Worm (Caenorhabditis elegans): Measurements from ENCODE around the gene srh-130.

srh-130 gene

DNA sequence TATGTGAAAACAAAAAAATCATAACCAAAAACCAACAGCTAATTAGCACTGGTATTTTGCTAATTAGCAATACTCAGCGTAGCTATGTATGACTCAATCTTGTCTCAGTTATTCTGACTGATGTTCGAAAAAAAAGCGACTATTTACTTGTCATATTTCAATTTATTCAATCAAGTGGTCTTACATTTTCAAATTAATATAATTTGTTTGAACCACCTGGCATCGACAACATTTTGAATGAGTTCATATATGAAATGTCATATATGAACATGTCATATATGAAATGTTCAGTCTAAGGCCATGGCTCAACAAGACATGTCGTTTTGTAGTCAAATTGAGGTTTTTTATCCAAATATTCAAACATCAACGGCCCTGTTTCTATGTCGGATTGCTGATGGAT, 14.4 kb downstream of the srh-130 start, which contains the start of gene srw-140:
srw-140 (plus strand) TSS at position 301 of the 400 bp plus-strand sequence.
- no peak for TF ChIP-seq unc-62 (GFP tag; optimal IDR thresholded peaks at IDR 0.05)

ce11 chrV:5169586-5169985, 18.6 kb downstream of the srh-130 start, which contains the start of gene srt-64:
Gene srt-64 (minus strand): TSS chrV:5169686.
- TF ChIP-seq nhr-12 (tag; optimal IDR thresholded peaks at IDR 0.05): no peak
- TF ChIP-seq nhr-67 (tag; optimal IDR thresholded peaks at IDR 0.05): no peak
- TF ChIP-seq pqm-1 (tag; optimal IDR thresholded peaks at IDR 0.05): no peak
- TF ChIP-seq mdl-1 (tag; optimal IDR thresholded peaks at IDR 0.05): no peak
- TF ChIP-seq unc-62 (GFP tag; optimal IDR thresholded peaks at IDR 0.05): no peak
- TF ChIP-seq mml-1 (tag; optimal IDR thresholded peaks at IDR 0.05): no peak
- TF ChIP-seq elt-2 (tag; optimal IDR thresholded peaks at IDR 0.05): no peak
- TF ChIP-seq zag-1 (tag; optimal IDR thresholded peaks at IDR 0.05): no peak
- no peak for TF ChIP-seq sea-2 (GFP tag; optimal IDR thresholded peaks at IDR 0.05)

- TF ChIP-seq mdl-1 (tag; optimal IDR thresholded peaks at IDR 0.05) (no peak), sea-2 (GFP tag; optimal IDR thresholded peaks at IDR 0.05) (no peak), elt-3 (tag; optimal IDR thresholded peaks at IDR 0.05) (no peak), nhr-11 (tag; optimal IDR thresholded peaks at IDR 0.05) (no peak), elt-1 (tag; optimal IDR thresholded peaks at IDR 0.05) (no peak)
These were observed 21.9 kb downstream of the srh-130 start, which contains the start of gene srt-65 for ce11 chrV:5172833-5173232. Gene srt-65 (minus strand): TSS chrV:5172933.

DNA sequence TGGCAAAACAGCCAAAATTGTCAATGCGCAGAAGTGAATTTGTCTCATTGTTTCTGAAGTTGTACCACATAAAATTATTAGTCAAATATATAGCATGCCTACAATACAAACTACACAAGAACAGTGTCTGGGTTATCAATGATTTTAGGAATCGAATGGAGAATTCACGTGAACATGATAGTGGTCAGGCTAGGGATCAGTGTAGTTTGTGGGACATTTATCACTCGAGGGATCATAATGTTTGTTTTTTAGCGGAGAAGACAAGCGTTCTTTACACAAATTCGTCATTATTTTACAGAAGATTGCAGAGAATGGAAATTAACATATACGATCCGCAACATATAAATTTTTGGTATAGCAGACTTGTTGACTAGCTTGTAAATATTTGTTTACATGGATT, 26.2 kb downstream of the srh-130 start, which contains the start of gene ugt-51:
ugt-51 (minus strand) TSS at position 101 of the 400 bp plus-strand sequence.
- TF ChIP-seq ama-1 (optimal IDR thresholded peaks at IDR 0.05) (no peak), ceh-28 (tag; optimal IDR thresholded peaks at IDR 0.05) (no peak), pha-4 (tag; optimal IDR thresholded peaks at IDR 0.05) (no peak), nhr-23 (tag; optimal IDR thresholded peaks at IDR 0.05) (no peak), pqm-1 (tag; optimal IDR thresholded peaks at IDR 0.05) (peak; percentile 17)

DNA sequence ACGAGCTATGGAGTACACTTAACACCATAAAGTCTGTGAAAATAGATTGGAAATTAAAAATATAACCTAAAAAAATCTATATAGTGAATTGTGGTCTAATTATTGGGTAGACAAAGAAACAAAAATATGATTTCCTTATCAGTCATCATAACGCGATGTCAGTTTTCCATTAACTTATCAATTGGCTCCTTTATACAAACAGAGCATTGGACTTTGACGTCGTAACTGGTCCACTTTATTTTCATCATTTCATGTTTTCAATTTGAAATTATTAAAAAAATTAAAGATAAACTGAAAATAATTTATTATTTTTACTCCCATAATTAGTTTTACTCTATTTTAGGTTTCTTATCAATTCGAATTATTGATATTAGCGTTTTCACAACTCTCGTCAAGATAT, 27.1 kb downstream of the srh-130 start:
- TF ChIP-seq nhr-43 (tag; optimal IDR thresholded peaks at IDR 0.05; ENCODE audit: poor library complexity, severe bottlenecking) (no peak), pqm-1 (tag; optimal IDR thresholded peaks at IDR 0.05) (peak; percentile 42), elt-2 (tag; optimal IDR thresholded peaks at IDR 0.05) (peak; percentile 47)

DNA sequence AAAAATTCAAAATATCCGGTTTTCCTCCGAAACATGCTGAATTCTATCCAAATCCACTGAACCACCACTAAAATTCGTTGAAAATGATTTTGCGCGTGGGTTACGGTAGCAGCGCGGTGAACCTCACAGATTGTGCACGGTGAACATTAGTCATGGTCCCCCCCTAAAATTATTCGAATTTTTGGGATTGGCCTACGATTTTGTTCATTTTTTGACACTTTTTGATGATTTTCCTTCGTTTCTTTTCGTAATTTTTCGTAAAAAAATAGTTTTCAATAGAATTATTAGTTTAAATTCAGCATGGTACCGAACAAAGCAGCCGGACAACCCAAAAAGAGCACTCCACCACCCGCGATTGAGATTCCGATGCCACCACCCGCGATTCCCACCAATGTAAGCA, 30.6 kb downstream of the srh-130 start, which contains the start of gene C03A7.2:
C03A7.2 (plus strand) TSS at position 301 of the 400 bp plus-strand sequence.
- TF ChIP-seq fos-1 (tag; optimal IDR thresholded peaks at IDR 0.05): no peak
- no peak for TF ChIP-seq sea-2 (GFP tag; optimal IDR thresholded peaks at IDR 0.05)
- no peak for TF ChIP-seq ceh-9 (tag; optimal IDR thresholded peaks at IDR 0.05)
- TF ChIP-seq nhr-28 (tag; optimal IDR thresholded peaks at IDR 0.05): no peak

DNA sequence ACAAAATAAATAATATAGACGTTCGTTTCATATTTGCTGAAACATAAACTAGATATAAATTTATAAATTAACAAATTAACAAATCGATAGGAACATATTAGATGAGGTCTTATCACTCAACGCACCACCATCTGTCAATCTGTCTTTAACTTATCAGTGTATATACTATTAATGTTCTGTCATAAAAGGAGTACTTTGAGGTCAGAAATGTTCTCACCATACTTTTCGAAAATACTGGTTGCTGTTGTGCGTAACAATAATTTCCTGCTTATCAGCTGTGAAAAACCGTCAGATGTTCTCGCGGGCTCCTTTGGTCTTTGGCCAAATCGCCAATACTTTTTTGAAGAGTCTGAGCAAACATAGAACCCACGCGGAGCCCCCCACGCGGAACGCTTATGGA, 41.5 kb downstream of the srh-130 start, which contains the start of gene C03A7.13:
C03A7.13 (minus strand) TSS at position 43 of the 400 bp plus-strand sequence.
- peak; percentile 77 for TF ChIP-seq jun-1 (tag; optimal IDR thresholded peaks at IDR 0.05)
- no peak for TF ChIP-seq nhr-11 (tag; optimal IDR thresholded peaks at IDR 0.05)
- no peak for TF ChIP-seq zag-1 (tag; optimal IDR thresholded peaks at IDR 0.05)
- TF ChIP-seq pqm-1 (tag; optimal IDR thresholded peaks at IDR 0.05): peak; percentile 88
- no peak for TF ChIP-seq ceh-28 (tag; optimal IDR thresholded peaks at IDR 0.05)
- peak; percentile 92 for TF ChIP-seq elt-2 (tag; optimal IDR thresholded peaks at IDR 0.05)
- no peak for TF ChIP-seq lsy-12 (tag; optimal IDR thresholded peaks at IDR 0.05)
- no peak for TF ChIP-seq ceh-9 (tag; optimal IDR thresholded peaks at IDR 0.05)
- peak; percentile 42 for TF ChIP-seq pha-4 (tag; optimal IDR thresholded peaks at IDR 0.05)
- TF ChIP-seq sea-2 (GFP tag; optimal IDR thresholded peaks at IDR 0.05): no peak
- no peak for TF ChIP-seq ama-1 (optimal IDR thresholded peaks at IDR 0.05)
- TF ChIP-seq daf-12 (tag; optimal IDR thresholded peaks at IDR 0.05): no peak
- TF ChIP-seq fkh-2 (tag; optimal IDR thresholded peaks at IDR 0.05): no peak

DNA sequence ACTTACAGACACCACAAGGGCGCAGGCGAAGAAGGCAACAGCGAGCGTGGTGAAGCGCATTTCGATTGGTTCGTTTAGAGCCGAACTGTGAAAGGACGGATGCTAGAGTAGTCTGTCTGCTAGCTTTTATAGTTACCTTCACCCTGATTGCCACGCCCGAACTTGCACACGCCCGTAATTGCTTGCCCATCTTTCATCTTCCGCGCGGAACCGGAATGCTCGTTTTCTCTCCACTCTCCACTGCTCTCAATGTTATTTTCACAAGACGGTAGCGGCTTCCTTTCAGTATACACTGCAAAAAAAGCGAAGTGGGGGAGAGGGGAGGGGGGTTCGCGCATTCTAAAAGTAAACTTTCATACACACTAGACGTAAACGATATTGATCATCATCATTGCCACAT, 43.5 kb downstream of the srh-130 start, which contains the start of gene abu-8:
abu-8 (minus strand) TSS at position 101 of the 400 bp plus-strand sequence.
- TF ChIP-seq elt-3 (tag; optimal IDR thresholded peaks at IDR 0.05) (no peak), egl-27 (tag; optimal IDR thresholded peaks at IDR 0.05) (no peak), sea-2 (GFP tag; optimal IDR thresholded peaks at IDR 0.05) (no peak), nhr-25 (tag; optimal IDR thresholded peaks at IDR 0.05) (no peak)
